Fruit fly (Drosophila melanogaster) whole organism, embryonic: Measurements from ENCODE around the gene dpr18.

Source experiments
- Atf-2 ChIP-seq: fragments of 200-800 bp; sonication (Bioruptor generic); optimal IDR thresholded peaks from 2 replicates; lab custom pipeline; 2016; ENCODE audit warnings: missing biosample characterization, missing genetic modification characterization
- CG12071 ChIP-seq: fragments of 200-800 bp; sonication (Bioruptor generic); optimal IDR thresholded peaks from 3 replicates; lab custom pipeline; 2018; ENCODE audit warnings: missing biosample characterization, mild to moderate bottlenecking, missing genetic modification characterization
- CG12219 ChIP-seq: fragments of 200-800 bp; sonication (Bioruptor generic); optimal IDR thresholded peaks from 3 replicates; lab custom pipeline; 2018; ENCODE audit warnings: missing biosample characterization, mild to moderate bottlenecking, missing genetic modification characterization
- CG12391 ChIP-seq: fragments of 200-800 bp; sonication (Bioruptor generic); optimal IDR thresholded peaks from 3 replicates; lab custom pipeline; 2018; ENCODE audit warnings: missing biosample characterization, mild to moderate bottlenecking, missing genetic modification characterization, moderate library complexity
- CG12769 ChIP-seq: fragments of 200-800 bp; sonication (Bioruptor generic); optimal IDR thresholded peaks from 2 replicates; lab custom pipeline; 2019; ENCODE audit warnings: missing biosample characterization, mild to moderate bottlenecking, missing genetic modification characterization, moderate library complexity
- CG15011 ChIP-seq: fragments of 200-800 bp; sonication (Bioruptor generic); optimal IDR thresholded peaks from 3 replicates; lab custom pipeline; 2018; ENCODE audit warnings: missing biosample characterization, mild to moderate bottlenecking, missing genetic modification characterization
- CG15269 ChIP-seq: fragments of 200-800 bp; sonication (Bioruptor generic); optimal IDR thresholded peaks from 2 replicates; lab custom pipeline; 2018; ENCODE audit warnings: missing biosample characterization, mild to moderate bottlenecking, missing genetic modification characterization, moderate library complexity
- CG1529 ChIP-seq: fragments of 200-800 bp; sonication (Bioruptor generic); optimal IDR thresholded peaks from 3 replicates; lab custom pipeline; 2018; ENCODE audit warnings: missing biosample characterization, missing genetic modification characterization
- CG17186 ChIP-seq: fragments of 200-800 bp; sonication (Bioruptor generic); optimal IDR thresholded peaks from 3 replicates; lab custom pipeline; 2017; ENCODE audit warnings: missing biosample characterization, missing genetic modification reagents, missing genetic modification characterization
- CG17385 ChIP-seq: fragments of 200-800 bp; sonication (Bioruptor generic); optimal IDR thresholded peaks from 3 replicates; lab custom pipeline; 2018; ENCODE audit warnings: missing biosample characterization, mild to moderate bottlenecking, missing genetic modification characterization
- CG17568 ChIP-seq: fragments of 200-800 bp; sonication (Bioruptor generic); optimal IDR thresholded peaks from 2 replicates; lab custom pipeline; 2018; ENCODE audit warnings: missing biosample characterization, mild to moderate bottlenecking, missing genetic modification characterization, moderate library complexity
- CG17612 ChIP-seq: fragments of 200-800 bp; sonication (Bioruptor generic); IDR thresholded peaks from 2 replicates; pipeline ENCODE4 v1.3.6; 2022; ENCODE audit warnings: missing biosample characterization, missing genetic modification characterization
- CG17912 ChIP-seq: fragments of 200-800 bp; sonication (Bioruptor generic); optimal IDR thresholded peaks from 2 replicates; lab custom pipeline; 2018; ENCODE audit warnings: missing biosample characterization, mild to moderate bottlenecking, missing genetic modification characterization
- CG2120 ChIP-seq: fragments of 200-800 bp; sonication (Bioruptor generic); optimal IDR thresholded peaks from 3 replicates; lab custom pipeline; 2016; ENCODE audit warnings: missing biosample characterization, missing genetic modification characterization
- CG2129 ChIP-seq: fragments of 200-800 bp; sonication (Bioruptor generic); IDR thresholded peaks from 2 replicates; pipeline ENCODE4 v1.3.6; 2022; ENCODE audit warnings: missing biosample characterization, missing genetic modification characterization; ENCODE audit not compliant: partially characterized antibody
- CG30403 ChIP-seq: fragments of 200-800 bp; sonication (Bioruptor generic); optimal IDR thresholded peaks from 3 replicates; lab custom pipeline; 2016; ENCODE audit warnings: missing biosample characterization, missing genetic modification characterization
- CG31388 ChIP-seq: fragments of 200-800 bp; sonication (Bioruptor generic); optimal IDR thresholded peaks from 2 replicates; lab custom pipeline; 2016; ENCODE audit warnings: missing biosample characterization, missing genetic modification characterization
- CG7271 ChIP-seq: fragments of 200-800 bp; sonication (Bioruptor generic); optimal IDR thresholded peaks from 2 replicates; lab custom pipeline; 2018; ENCODE audit warnings: missing biosample characterization, mild to moderate bottlenecking, missing genetic modification characterization, moderate library complexity
- CG9437 ChIP-seq: fragments of 200-800 bp; sonication (Bioruptor generic); optimal IDR thresholded peaks from 2 replicates; lab custom pipeline; 2018; ENCODE audit warnings: missing biosample characterization, mild to moderate bottlenecking, missing genetic modification characterization
- CkIIα-i1 ChIP-seq: fragments of 200-800 bp; sonication (Bioruptor generic); IDR thresholded peaks from 2 replicates; pipeline ENCODE4 v1.3.6; 2022; ENCODE audit warnings: missing biosample characterization, missing genetic modification characterization
- CrebB ChIP-seq: fragments of 200-800 bp; sonication (Bioruptor generic); optimal IDR thresholded peaks from 3 replicates; lab custom pipeline; 2018; ENCODE audit warnings: missing biosample characterization, mild to moderate bottlenecking, missing genetic modification characterization
- D19A ChIP-seq: fragments of 200-800 bp; optimal IDR thresholded peaks from 3 replicates; lab custom pipeline; 2019; ENCODE audit warnings: missing biosample characterization, mild to moderate bottlenecking, missing genetic modification characterization, moderate library complexity
- Hmr ChIP-seq: fragments of 200-800 bp; sonication (Bioruptor generic); optimal IDR thresholded peaks from 3 replicates; lab custom pipeline; 2017; ENCODE audit warnings: mild to moderate bottlenecking, missing biosample characterization, missing genetic modification reagents, missing genetic modification characterization
- Hr78 ChIP-seq, 2 experiments: fragments of 200-800 bp in 1 of 2; fragments of >200 bp in 1 of 2; sonication (Bioruptor generic) in 1 of 2; optimal IDR thresholded peaks; 2 replicates each; lab custom pipeline; 2017 to 2019; ENCODE audit warnings: missing biosample characterization in 2 of 2, missing genetic modification characterization in 2 of 2, mild to moderate bottlenecking in 1 of 2, moderate library complexity in 1 of 2
- Med ChIP-seq: fragments of 200-800 bp; sonication (Bioruptor generic); peaks from one replicate; lab custom pipeline; 2016; ENCODE audit warnings: missing biosample characterization, missing genetic modification characterization, mild to moderate bottlenecking, inconsistent platforms, moderate library complexity
- Meics ChIP-seq: fragments of 200-800 bp; sonication (Bioruptor generic); optimal IDR thresholded peaks from 2 replicates; lab custom pipeline; 2017; ENCODE audit warnings: missing biosample characterization, mild to moderate bottlenecking, missing genetic modification characterization
- Mrtf ChIP-seq: fragments of 200-800 bp; sonication (Bioruptor generic); IDR thresholded peaks from 3 replicates; pipeline ENCODE4 v1.3.6; 2022; ENCODE audit warnings: missing biosample characterization, missing genetic modification characterization
- NfI ChIP-seq: fragments of 200-800 bp; sonication (Bioruptor generic); optimal IDR thresholded peaks from 3 replicates; lab custom pipeline; 2018; ENCODE audit warnings: missing biosample characterization, mild to moderate bottlenecking, missing genetic modification characterization, moderate library complexity
- Pdp1 ChIP-seq, 2 experiments: fragments of 200-800 bp; sonication (Bioruptor generic); optimal IDR thresholded peaks; 3 replicates each; lab custom pipeline; 2016; ENCODE audit warnings: missing biosample characterization in 2 of 2, missing genetic modification characterization in 2 of 2, mild to moderate bottlenecking in 1 of 2, moderate library complexity in 1 of 2
- Side ChIP-seq: fragments of 200-800 bp; sonication (Bioruptor generic); optimal IDR thresholded peaks from 2 replicates; lab custom pipeline; 2016; ENCODE audit warnings: missing biosample characterization, missing genetic modification characterization
- btn ChIP-seq: fragments of 200-800 bp; sonication (Bioruptor generic); optimal IDR thresholded peaks from 2 replicates; lab custom pipeline; 2016; ENCODE audit warnings: missing biosample characterization, missing genetic modification characterization
- cg ChIP-seq: fragments of 200-800 bp; sonication (Bioruptor generic); optimal IDR thresholded peaks from 3 replicates; lab custom pipeline; 2019; ENCODE audit warnings: missing biosample characterization, mild to moderate bottlenecking, missing genetic modification characterization, moderate library complexity
- chinmo ChIP-seq: fragments of 200-800 bp; sonication (Bioruptor generic); IDR thresholded peaks from 4 replicates; pipeline ENCODE4 v1.3.6; 2022; ENCODE audit warnings: missing biosample characterization, missing genetic modification characterization; ENCODE audit not compliant: partially characterized antibody
- dmrt99B ChIP-seq: fragments of 200-800 bp; sonication (Bioruptor generic); optimal IDR thresholded peaks from 2 replicates; lab custom pipeline; 2018; ENCODE audit warnings: missing biosample characterization, mild to moderate bottlenecking, missing genetic modification characterization, moderate library complexity
- gfzf ChIP-seq: fragments of 200-800 bp; sonication (Bioruptor generic); optimal IDR thresholded peaks from 2 replicates; lab custom pipeline; 2016; ENCODE audit warnings: missing biosample characterization, mild to moderate bottlenecking, missing genetic modification characterization, moderate library complexity
- gsb ChIP-seq: fragments of 200-800 bp; sonication (Bioruptor generic); IDR thresholded peaks from 2 replicates; pipeline ENCODE4 v1.3.6; 2022; ENCODE audit warnings: missing biosample characterization, missing genetic modification characterization
- gt ChIP-seq: fragments of 200-800 bp; sonication (Bioruptor generic); IDR thresholded peaks from 2 replicates; pipeline ENCODE4 v1.3.6; 2022; ENCODE audit warnings: missing biosample characterization, missing genetic modification characterization
- kni ChIP-seq: fragments of 200-800 bp; sonication (Bioruptor generic); optimal IDR thresholded peaks from 3 replicates; lab custom pipeline; 2017; ENCODE audit warnings: mild to moderate bottlenecking, missing biosample characterization, missing genetic modification reagents, missing genetic modification characterization
- lov ChIP-seq, 2 experiments: fragments of 200-800 bp in 1 of 2; fragments of >200 bp in 1 of 2; sonication (Bioruptor generic) in 1 of 2; IDR thresholded peaks in 1 of 2; optimal IDR thresholded peaks in 1 of 2; 2 replicates in 1 of 2; 3 replicates in 1 of 2; pipeline versions ENCODE4 v1.3.6 to Lab custom; 2017 to 2022; ENCODE audit warnings: missing biosample characterization in 1 of 2, missing genetic modification characterization in 1 of 2
- maf-S ChIP-seq: fragments of 200-800 bp; sonication (Bioruptor generic); optimal IDR thresholded peaks from 2 replicates; lab custom pipeline; 2016; ENCODE audit warnings: missing biosample characterization, missing genetic modification characterization
- psq ChIP-seq: fragments of 200-800 bp; sonication (Bioruptor generic); optimal IDR thresholded peaks from 2 replicates; lab custom pipeline; 2017; ENCODE audit warnings: missing biosample characterization, missing genetic modification characterization
- schlank ChIP-seq: fragments of 200-800 bp; sonication (Bioruptor generic); optimal IDR thresholded peaks from 2 replicates; lab custom pipeline; 2018; ENCODE audit warnings: missing biosample characterization, mild to moderate bottlenecking, missing genetic modification characterization
- sens ChIP-seq: fragments of 200-800 bp; sonication (Bioruptor generic); peaks from one replicate; lab custom pipeline; 2016; ENCODE audit warnings: missing biosample characterization, missing genetic modification characterization
- sens-2 ChIP-seq: fragments of 200-800 bp; sonication (Bioruptor generic); IDR thresholded peaks from 2 replicates; pipeline ENCODE4 v1.3.6; 2022; ENCODE audit warnings: missing biosample characterization, missing genetic modification characterization
- sqz ChIP-seq: fragments of 200-800 bp; sonication (Bioruptor generic); optimal IDR thresholded peaks from 3 replicates; lab custom pipeline; 2018; ENCODE audit warnings: missing biosample characterization, mild to moderate bottlenecking, missing genetic modification characterization
- tap ChIP-seq: fragments of 200-800 bp; optimal IDR thresholded peaks from 3 replicates; lab custom pipeline; 2019; ENCODE audit warnings: missing biosample characterization, mild to moderate bottlenecking, missing genetic modification characterization, moderate library complexity
- tup ChIP-seq: fragments of 200-800 bp; sonication (Bioruptor generic); optimal IDR thresholded peaks from 2 replicates; lab custom pipeline; 2016; ENCODE audit warnings: missing biosample characterization, mild to moderate bottlenecking, missing genetic modification characterization, moderate library complexity
- usp ChIP-seq: fragments of >200 bp; optimal IDR thresholded peaks from 2 replicates; lab custom pipeline; 2017; ENCODE audit warnings: missing biosample characterization, missing genetic modification characterization
- wor ChIP-seq: fragments of 200-800 bp; sonication (Bioruptor generic); IDR thresholded peaks from 2 replicates; pipeline ENCODE4 v1.3.6; 2022; ENCODE audit warnings: missing biosample characterization, missing genetic modification characterization

Gene dpr18

dm6 chrX:16092614-16093280, 29.2 kb downstream of the dpr18 start (continued):
- TF ChIP-seq Hr78 (GFP tag; optimal IDR thresholded peaks at IDR 0.05; lab: Kevin White, UChicago) (peak in 1 of 2 experiments; percentile 99), CG17568 (GFP tag; lab: Kevin White, UChicago) (no peak), lov (optimal IDR thresholded peaks at IDR 0.05; lab: Kevin White, UChicago) (no peak), lov (GFP tag; IDR thresholded peaks at IDR 0.05; lab: Robert Waterston, UW) (peak; percentile 60; the same call in 1 of the 3 replicates), CG9437 (GFP tag; lab: Kevin White, UChicago) (no peak), CkIIα-i1 (GFP tag; lab: Robert Waterston, UW) (no peak), sens-2 (GFP tag; lab: Robert Waterston, UW) (no peak), NfI (no peak), CG31388 (GFP tag; lab: Kevin White, UChicago) (no peak), CG12219 (no peak), D19A (peak; percentile 72), chinmo (0 out of 4 replicates have a peak, but pooled peaks have one; percentile 59), schlank (no peak), tap (tag; lab: Kevin White, UChicago) (no peak), cg (peak; percentile 43), gt (GFP tag; lab: Robert Waterston, UW) (no peak), CG7271 (tag; lab: Kevin White, UChicago) (no peak), dmrt99B (tag; lab: Kevin White, UChicago) (peak; percentile 2), CG17612 (no peak), Atf-2 (no peak), sens (GFP tag; lab: Kevin White, UChicago) (peak; percentile 62), wor (GFP tag; lab: Robert Waterston, UW) (no peak), kni (GFP tag; lab: Kevin White, UChicago) (peak; percentile 63), Mrtf (no peak), CG15269 (tag; lab: Kevin White, UChicago) (no peak), CG30403 (GFP tag; lab: Kevin White, UChicago) (no peak), CG2129 (GFP tag; lab: Robert Waterston, UW) (no peak), CG12391 (tag; lab: Kevin White, UChicago) (no peak), CG12769 (no peak), Med (GFP tag; lab: Kevin White, UChicago) (peak; percentile 58), maf-S (GFP tag; lab: Kevin White, UChicago) (no peak), sqz (GFP tag; lab: Kevin White, UChicago) (peak; percentile 0), CG2120 (GFP tag; lab: Kevin White, UChicago) (peak; percentile 2), Meics (no peak), Pdp1 (GFP tag; optimal IDR thresholded peaks at IDR 0.05; lab: Kevin White, UChicago) (peak in 1 of 2 experiments; percentile 54), btn (no peak), CG17186 (GFP tag; lab: Kevin White, UChicago) (no peak), usp (GFP tag; lab: Kevin White, UChicago) (no peak), CrebB (tag; lab: Kevin White, UChicago) (no peak), Side (no peak), CG15011 (GFP tag; lab: Kevin White, UChicago) (no peak), Hmr (GFP tag; lab: Kevin White, UChicago) (no peak), CG12071 (no peak), tup (GFP tag; lab: Kevin White, UChicago) (no peak), gfzf (GFP tag; lab: Kevin White, UChicago) (no peak), CG1529 (GFP tag; lab: Kevin White, UChicago) (no peak), CG17385 (GFP tag; lab: Kevin White, UChicago) (no peak), CG17912 (no peak), gsb (no peak), psq (GFP tag; lab: Kevin White, UChicago) (no peak)
